Worm (Caenorhabditis elegans) whole organism, L4 larva: Measurements from ENCODE around the gene C15H9.9.

Source experiments
- F10B5.3 ChIP-seq: sonication (generic microtip); optimal IDR thresholded peaks from 2 replicates; lab custom pipeline; 2016; ENCODE audit warnings: mild to moderate bottlenecking, missing genetic modification characterization, missing compliant biosample characterization
- F26F4.8 ChIP-seq: fragments of 200-800 bp; sonication (Bioruptor generic); conservative IDR thresholded peaks from 2 replicates; pipeline ENCODE4 v1.3.6; 2022; ENCODE audit warnings: missing genetic modification characterization, missing compliant biosample characterization
- F37D6.2 ChIP-seq: sonication (generic microtip); optimal IDR thresholded peaks from 2 replicates; lab custom pipeline; 2016; ENCODE audit warnings: mild to moderate bottlenecking, missing genetic modification characterization, missing compliant biosample characterization
- F44E2.7 ChIP-seq: fragments of 200-800 bp; sonication (Bioruptor generic); IDR thresholded peaks from 2 replicates; pipeline ENCODE4 v2.1.2; 2022; ENCODE audit warnings: missing genetic modification characterization, missing compliant biosample characterization
- F49E8.2 ChIP-seq: sonication (generic microtip); optimal IDR thresholded peaks from 2 replicates; lab custom pipeline; 2016; ENCODE audit warnings: missing compliant biosample characterization, mild to moderate bottlenecking, missing genetic modification characterization, borderline replicate concordance
- R02D3.7 ChIP-seq: fragments of 150-350 bp; sonication (generic microtip); optimal IDR thresholded peaks from 3 replicates; lab custom pipeline; 2014; ENCODE audit warnings: missing biosample characterization, missing genetic modification characterization
- T26A8.4 ChIP-seq: fragments of 200-800 bp; sonication (Bioruptor generic); IDR thresholded peaks from 2 replicates; pipeline ENCODE4 v1.3.6; 2022; ENCODE audit warnings: missing genetic modification characterization, missing compliant biosample characterization
- Y48G9A.11 ChIP-seq: fragments of 200-800 bp; sonication (Bioruptor generic); IDR thresholded peaks from 2 replicates; pipeline ENCODE4 v1.3.6; 2022; ENCODE audit warnings: missing genetic modification reagents, missing genetic modification characterization, missing compliant biosample characterization
- Y75B8A.6 ChIP-seq: fragments of 200-800 bp; sonication (Bioruptor generic); IDR thresholded peaks from 2 replicates; pipeline ENCODE4 v1.3.6; 2022; ENCODE audit warnings: missing genetic modification reagents, missing genetic modification characterization, missing compliant biosample characterization
- aha-1 ChIP-seq: fragments of 150-350 bp; peaks from one replicate; lab custom pipeline; 2014; ENCODE audit warnings: missing biosample characterization, missing genetic modification characterization
- attf-4 ChIP-seq: sonication (generic microtip); optimal IDR thresholded peaks from 3 replicates; lab custom pipeline; 2017; ENCODE audit warnings: missing biosample characterization, missing genetic modification characterization
- ceh-82 ChIP-seq: sonication (generic microtip); optimal IDR thresholded peaks from 2 replicates; lab custom pipeline; 2017; ENCODE audit warnings: missing biosample characterization, missing genetic modification characterization
- ces-1 ChIP-seq: fragments of 150-350 bp; sonication (generic microtip); optimal IDR thresholded peaks from 4 replicates; lab custom pipeline; 2014; ENCODE audit warnings: missing biosample characterization, missing genetic modification reagents, missing genetic modification characterization
- daf-12 ChIP-seq: fragments of 150-350 bp; optimal IDR thresholded peaks from 2 replicates; lab custom pipeline; 2014; ENCODE audit warnings: missing biosample characterization, missing genetic modification reagents, missing genetic modification characterization
- daf-16 ChIP-seq, 3 experiments: sonication (generic microtip); optimal IDR thresholded peaks; 2 replicates each; lab custom pipeline; 2016 to 2017; ENCODE audit warnings: missing genetic modification characterization in 3 of 3, missing genetic modification reagents in 3 of 3, mild to moderate bottlenecking in 2 of 3, missing compliant biosample characterization in 2 of 3, missing biosample characterization in 1 of 3, moderate library complexity in 1 of 3
- daf-8 ChIP-seq: fragments of 200-800 bp; sonication (Bioruptor generic); IDR thresholded peaks from 2 replicates; pipeline ENCODE4 v1.3.6; 2022; ENCODE audit warnings: missing genetic modification characterization, missing compliant biosample characterization
- dmd-8 ChIP-seq: fragments of 200-800 bp; sonication (Bioruptor generic); IDR thresholded peaks from 2 replicates; pipeline ENCODE4 v1.3.6; 2022; ENCODE audit warnings: missing genetic modification characterization, missing compliant biosample characterization
- dmd-9 ChIP-seq: fragments of 200-800 bp; sonication (Bioruptor generic); IDR thresholded peaks from 2 replicates; pipeline ENCODE4 v1.3.6; 2022; ENCODE audit warnings: missing genetic modification reagents, missing genetic modification characterization, missing compliant biosample characterization
- dpl-1 ChIP-seq: fragments of 150-350 bp; optimal IDR thresholded peaks from 2 replicates; lab custom pipeline; 2014; ENCODE audit warnings: missing biosample characterization, missing genetic modification reagents, missing genetic modification characterization
- fkh-10 ChIP-seq: fragments of 150-350 bp; optimal IDR thresholded peaks from 2 replicates; lab custom pipeline; 2014; ENCODE audit warnings: missing biosample characterization, missing genetic modification reagents, missing genetic modification characterization
- hlh-11 ChIP-seq: fragments of 200-800 bp; sonication (Bioruptor generic); optimal IDR thresholded peaks from 2 replicates; lab custom pipeline; 2018; ENCODE audit warnings: mild to moderate bottlenecking, missing genetic modification characterization, missing compliant biosample characterization
- lim-7 ChIP-seq: fragments of 200-800 bp; sonication (Bioruptor generic); IDR thresholded peaks from 2 replicates; pipeline ENCODE4 v1.3.6; 2022; ENCODE audit warnings: missing genetic modification characterization, missing compliant biosample characterization
- lin-1 ChIP-seq: fragments of 200-800 bp; sonication (Bioruptor generic); IDR thresholded peaks from 2 replicates; pipeline ENCODE4 v1.3.6; 2022; ENCODE audit warnings: missing genetic modification reagents, missing genetic modification characterization, missing compliant biosample characterization
- lin-15B ChIP-seq: fragments of 150-350 bp; sonication (generic microtip); optimal IDR thresholded peaks from 3 replicates; lab custom pipeline; 2014; ENCODE audit warnings: missing biosample characterization, missing genetic modification characterization
- lin-38 ChIP-seq: fragments of 200-800 bp; sonication (Bioruptor generic); IDR thresholded peaks from 2 replicates; pipeline ENCODE4 v1.3.6; 2022; ENCODE audit warnings: missing genetic modification reagents, missing genetic modification characterization, missing compliant biosample characterization
- lir-3 ChIP-seq: sonication (generic microtip); optimal IDR thresholded peaks from 2 replicates; lab custom pipeline; 2016; ENCODE audit warnings: mild to moderate bottlenecking, missing genetic modification characterization, missing compliant biosample characterization
- lsy-2 ChIP-seq, 2 experiments: fragments of 150-350 bp in 1 of 2; sonication (generic microtip) in 1 of 2; optimal IDR thresholded peaks; 2 replicates each; lab custom pipeline; 2014 to 2017; ENCODE audit warnings: missing biosample characterization in 2 of 2, missing genetic modification characterization in 2 of 2
- madf-5 ChIP-seq, 2 experiments: fragments of 200-800 bp; sonication (Bioruptor generic); IDR thresholded peaks; 2 replicates each; pipeline ENCODE4 v1.3.6; 2022; ENCODE audit warnings: missing compliant biosample characterization in 2 of 2, missing genetic modification characterization in 2 of 2
- madf-9 ChIP-seq: fragments of 200-800 bp; sonication (Bioruptor generic); conservative IDR thresholded peaks from 2 replicates; pipeline ENCODE4 v1.3.6; 2022; ENCODE audit warnings: missing genetic modification reagents, missing genetic modification characterization, missing compliant biosample characterization
- mdt-29 ChIP-seq: fragments of 200-800 bp; sonication (Bioruptor generic); IDR thresholded peaks from 2 replicates; pipeline ENCODE4 v1.3.6; 2022; ENCODE audit warnings: missing genetic modification reagents, missing genetic modification characterization, missing compliant biosample characterization
- nhr-25 ChIP-seq: sonication (generic microtip); optimal IDR thresholded peaks from 2 replicates; lab custom pipeline; 2017; ENCODE audit warnings: missing genetic modification characterization, mild to moderate bottlenecking, missing compliant biosample characterization, antibody characterized with exemption, moderate library complexity, borderline replicate concordance; ENCODE audit not compliant: insufficient read depth
- nhr-28 ChIP-seq: fragments of 150-350 bp; optimal IDR thresholded peaks from 2 replicates; lab custom pipeline; 2014; ENCODE audit warnings: missing biosample characterization, missing genetic modification characterization
- nhr-41 ChIP-seq: fragments of 200-800 bp; sonication (Bioruptor generic); IDR thresholded peaks from 2 replicates; pipeline ENCODE4 v1.3.6; 2022; ENCODE audit warnings: missing genetic modification reagents, missing genetic modification characterization, missing compliant biosample characterization
- nhr-48 ChIP-seq: sonication (generic microtip); optimal IDR thresholded peaks from 2 replicates; lab custom pipeline; 2016; ENCODE audit warnings: mild to moderate bottlenecking, missing genetic modification characterization, missing compliant biosample characterization
- nhr-6 ChIP-seq: fragments of 150-350 bp; optimal IDR thresholded peaks from 2 replicates; lab custom pipeline; 2014; ENCODE audit warnings: missing biosample characterization, missing genetic modification characterization
- nhr-77 ChIP-seq: fragments of 150-350 bp; optimal IDR thresholded peaks from 2 replicates; lab custom pipeline; 2014; ENCODE audit warnings: missing biosample characterization, missing genetic modification characterization
- pha-4 ChIP-seq, 2 experiments: fragments of 150-350 bp in 1 of 2; fragments of 200-800 bp in 1 of 2; sonication (Bioruptor generic) in 1 of 2; IDR thresholded peaks in 1 of 2; optimal IDR thresholded peaks in 1 of 2; 2 replicates each; pipeline versions ENCODE4 v1.3.6 to Lab custom; 2014 to 2022; ENCODE audit warnings: missing genetic modification characterization in 2 of 2, missing genetic modification reagents in 2 of 2, missing biosample characterization in 1 of 2, missing compliant biosample characterization in 1 of 2
- php-3 ChIP-seq: fragments of 200-800 bp; sonication (Bioruptor generic); IDR thresholded peaks from 2 replicates; pipeline ENCODE4 v1.3.6; 2022; ENCODE audit warnings: missing genetic modification reagents, missing genetic modification characterization, missing compliant biosample characterization
- pqm-1 ChIP-seq: sonication (generic microtip); optimal IDR thresholded peaks from 2 replicates; lab custom pipeline; 2017; ENCODE audit warnings: missing biosample characterization, missing genetic modification characterization
- rbr-2 ChIP-seq: sonication (generic microtip); optimal IDR thresholded peaks from 2 replicates; lab custom pipeline; 2016; ENCODE audit warnings: missing genotype, missing genetic modification characterization, missing compliant biosample characterization
- sdz-12 ChIP-seq: fragments of 200-800 bp; sonication (Bioruptor generic); optimal IDR thresholded peaks from 2 replicates; lab custom pipeline; 2018; ENCODE audit warnings: mild to moderate bottlenecking, missing genetic modification characterization, missing compliant biosample characterization
- set-16 ChIP-seq: fragments of 200-800 bp; sonication (Bioruptor generic); IDR thresholded peaks from 2 replicates; pipeline ENCODE4 v1.3.6; 2022; ENCODE audit warnings: missing genetic modification reagents, missing genetic modification characterization, missing compliant biosample characterization
- snpc-1.2 ChIP-seq: fragments of 200-800 bp; sonication (Bioruptor generic); IDR thresholded peaks from 2 replicates; pipeline ENCODE4 v1.3.6; 2022; ENCODE audit warnings: missing genetic modification reagents, missing genetic modification characterization, missing compliant biosample characterization
- snpc-4 ChIP-seq: fragments of 150-350 bp; optimal IDR thresholded peaks from 2 replicates; lab custom pipeline; 2014; ENCODE audit warnings: missing biosample characterization, missing genetic modification characterization
- spr-1 ChIP-seq: sonication (generic microtip); optimal IDR thresholded peaks from 2 replicates; lab custom pipeline; 2016; ENCODE audit warnings: mild to moderate bottlenecking, missing genetic modification characterization, missing compliant biosample characterization
- spr-3 ChIP-seq: fragments of 200-800 bp; sonication (Bioruptor generic); optimal IDR thresholded peaks from 2 replicates; lab custom pipeline; 2018; ENCODE audit warnings: mild to moderate bottlenecking, missing genetic modification characterization, missing compliant biosample characterization
- unc-62 ChIP-seq, 3 experiments: fragments of 150-350 bp in 1 of 3; sonication (generic microtip); optimal IDR thresholded peaks in 2 of 3; peaks in 1 of 3; 1 replicate in 1 of 3; 2 replicates in 2 of 3; lab custom pipeline; 2014 to 2017; ENCODE audit warnings: missing biosample characterization in 3 of 3, missing genetic modification characterization in 3 of 3, missing genetic modification reagents in 3 of 3, missing genotype in 1 of 3
- zag-1 ChIP-seq: fragments of 150-350 bp; optimal IDR thresholded peaks from 2 replicates; lab custom pipeline; 2014; ENCODE audit warnings: missing biosample characterization, missing genetic modification characterization
- zip-11 ChIP-seq: fragments of 200-800 bp; sonication (Bioruptor generic); IDR thresholded peaks from 2 replicates; pipeline ENCODE4 v1.3.6; 2022; ENCODE audit warnings: missing genetic modification characterization, missing compliant biosample characterization
- zip-2 ChIP-seq: fragments of 150-350 bp; optimal IDR thresholded peaks from 2 replicates; lab custom pipeline; 2014; ENCODE audit warnings: missing biosample characterization, missing genetic modification characterization
- ztf-7 ChIP-seq: fragments of 150-350 bp; optimal IDR thresholded peaks from 2 replicates; lab custom pipeline; 2014; ENCODE audit warnings: missing biosample characterization, missing genetic modification characterization

C15H9.9 gene

ce11 chrX:6098420-6098819 is 29.7 kb downstream of the C15H9.9 start:
- TF ChIP-seq ztf-7 (tag; lab: Kevin White, UChicago) (no peak), F37D6.2 (tag; lab: Kevin White, UChicago) (no peak), Y75B8A.6 (no peak), lin-38 (GFP tag; lab: Robert Waterston, UW) (no peak), snpc-1.2 (no peak), F10B5.3 (tag; lab: Kevin White, UChicago) (no peak), nhr-6 (tag; lab: Kevin White, UChicago) (no peak), rbr-2 (tag; lab: Kevin White, UChicago) (no peak), zag-1 (tag; lab: Kevin White, UChicago) (no peak), mdt-29 (GFP tag; lab: Robert Waterston, UW) (no peak), lin-1 (0 out of 2 replicates have a peak, but pooled peaks have one; percentile 38), attf-4 (tag; lab: Kevin White, UChicago) (no peak), ceh-82 (no peak), lim-7 (GFP tag; lab: Robert Waterston, UW) (no peak), F26F4.8 (GFP tag; lab: Robert Waterston, UW) (no peak), dmd-9 (GFP tag; lab: Robert Waterston, UW) (no peak), sdz-12 (GFP tag; lab: Kevin White, UChicago) (no peak), Y48G9A.11 (no peak), nhr-41 (peak; percentile 19; the same call in 1 of the 2 replicates), daf-16 (GFP tag; optimal IDR thresholded peaks at IDR 0.05; lab: Kevin White, UChicago) (no peak), daf-16 (tag; optimal IDR thresholded peaks at IDR 0.05; lab: Kevin White, UChicago) (peak; percentile 84), snpc-4 (tag; lab: Kevin White, UChicago) (no peak), php-3 (GFP tag; lab: Robert Waterston, UW) (peak; percentile 51; the same call in 1 of the 2 replicates), lin-15B (no peak), pqm-1 (tag; lab: Kevin White, UChicago) (peak; percentile 96), hlh-11 (tag; lab: Kevin White, UChicago) (peak; percentile 49), daf-8 (no peak), lir-3 (tag; lab: Kevin White, UChicago) (no peak), lsy-2 (tag; optimal IDR thresholded peaks at IDR 0.05; lab: Kevin White, UChicago) (no peak), dmd-8 (GFP tag; lab: Robert Waterston, UW) (no peak), fkh-10 (GFP tag; lab: Kevin White, UChicago) (no peak), set-16 (GFP tag; lab: Robert Waterston, UW) (no peak), dpl-1 (GFP tag; lab: Kevin White, UChicago) (no peak), daf-12 (tag; lab: Kevin White, UChicago) (no peak), T26A8.4 (no peak), F44E2.7 (GFP tag; lab: Robert Waterston, UW) (no peak), aha-1 (tag; lab: Kevin White, UChicago) (peak; percentile 13), nhr-28 (tag; lab: Kevin White, UChicago) (peak; percentile 90), R02D3.7 (no peak), nhr-77 (tag; lab: Kevin White, UChicago) (peak; percentile 52), nhr-25 (tag; lab: Kevin White, UChicago) (no peak), spr-3 (GFP tag; lab: Kevin White, UChicago) (no peak), pha-4 (GFP tag; IDR thresholded peaks at IDR 0.05; lab: Robert Waterston, UW) (no peak), pha-4 (tag; optimal IDR thresholded peaks at IDR 0.05; lab: Kevin White, UChicago) (no peak), nhr-48 (no peak), spr-1 (tag; lab: Kevin White, UChicago) (no peak), zip-11 (GFP tag; lab: Robert Waterston, UW) (no peak), madf-5 (GFP tag; IDR thresholded peaks at IDR 0.05; lab: Robert Waterston, UW) (no peak), madf-9 (GFP tag; lab: Robert Waterston, UW) (no peak), zip-2 (tag; lab: Kevin White, UChicago) (no peak), F49E8.2 (tag; lab: Kevin White, UChicago) (no peak), ces-1 (GFP tag; lab: Kevin White, UChicago) (no peak), unc-62 (GFP tag; optimal IDR thresholded peaks at IDR 0.05 in 1 of 2; lab: Kevin White, UChicago) (no peak), unc-62 (tag; optimal IDR thresholded peaks at IDR 0.05; lab: Kevin White, UChicago) (no peak)
